Worm (Caenorhabditis elegans) whole organism, L2 larva: ENCODE results near the gene csr-1.

Experiments used
- ceh-16 ChIP-seq: fragments of 150-350 bp; optimal IDR thresholded peaks from 2 replicates; lab custom pipeline; 2014; ENCODE audit warnings: missing biosample characterization, missing genetic modification characterization
- dmd-4 ChIP-seq: sonication (generic microtip); optimal IDR thresholded peaks from 2 replicates; lab custom pipeline; 2017; ENCODE audit warnings: missing biosample characterization, missing genetic modification characterization
- fos-1 ChIP-seq: fragments of 150-350 bp; optimal IDR thresholded peaks from 2 replicates; lab custom pipeline; 2014; ENCODE audit warnings: missing biosample characterization, missing genetic modification characterization

- TF ChIP-seq fos-1 (tag; lab: Kevin White, UChicago) (no peak), dmd-4 (no peak), ceh-16 (tag; lab: Kevin White, UChicago) (no peak)
Observed at ce11 chrIV:7946457-7946856, 10.6 kb upstream of the csr-1 start, which contains the start of gene czw-1.
